Fruit fly (Drosophila melanogaster): ENCODE measurements around the gene SCCRO.

dm6 chr3L:15604979-15605378 is 41.8 kb downstream of the SCCRO start:
- TF ChIP-seq GATAd (GFP tag; optimal IDR thresholded peaks at IDR 0.05), result no peak
- TF ChIP-seq Abd-B (GFP tag; optimal IDR thresholded peaks at IDR 0.05), result no peak
- no peak for TF ChIP-seq Vsx2 (GFP tag; optimal IDR thresholded peaks at IDR 0.05; ENCODE audit: partially characterized antibody)
- no peak for TF ChIP-seq Hnf4 (GFP tag; optimal IDR thresholded peaks at IDR 0.05)
- no peak for TF ChIP-seq psq (GFP tag; optimal IDR thresholded peaks at IDR 0.05)
- TF ChIP-seq CG32264 (GFP tag; optimal IDR thresholded peaks at IDR 0.05), result no peak
- no peak for TF ChIP-seq Dif (GFP tag; optimal IDR thresholded peaks at IDR 0.05; ENCODE audit: partially characterized antibody)
- TF ChIP-seq h (GFP tag; optimal IDR thresholded peaks at IDR 0.05), result no peak
- TF ChIP-seq pan (optimal IDR thresholded peaks at IDR 0.05), result no peak
- no peak for TF ChIP-seq br (GFP tag; optimal IDR thresholded peaks at IDR 0.05)
- no peak for TF ChIP-seq N (GFP tag; optimal IDR thresholded peaks at IDR 0.05)
- TF ChIP-seq sage (GFP tag; optimal IDR thresholded peaks at IDR 0.05), result no peak
- no peak for TF ChIP-seq brk (GFP tag; optimal IDR thresholded peaks at IDR 0.05)
- no peak for TF ChIP-seq Sp1 (GFP tag; optimal IDR thresholded peaks at IDR 0.05)

All from whole organism, wandering third instar larva.